Fruit fly (Drosophila melanogaster) whole organism, prepupa: ENCODE measurements around the gene CG7943.

Experiments
- Blimp-1 ChIP-seq: fragments of 200-800 bp; sonication (Bioruptor generic); optimal IDR thresholded peaks from 3 replicates; lab custom pipeline; 2017; ENCODE audit warnings: missing biosample characterization, missing genetic modification characterization, mild to moderate bottlenecking, moderate library complexity, missing genetic modification reagents
- CG10631 ChIP-seq: fragments of 200-800 bp; sonication (Bioruptor generic); optimal IDR thresholded peaks from 2 replicates; lab custom pipeline; 2016; ENCODE audit warnings: missing biosample characterization, missing genetic modification characterization
- CG11294 ChIP-seq: fragments of 200-800 bp; sonication (Bioruptor generic); IDR thresholded peaks from 2 replicates; pipeline ENCODE4 v1.3.6; 2022; ENCODE audit warnings: missing biosample characterization, missing genetic modification characterization
- CG15336 ChIP-seq: fragments of 200-800 bp; sonication (Bioruptor generic); IDR thresholded peaks from 2 replicates; pipeline ENCODE4 v1.3.6; 2022; ENCODE audit warnings: missing biosample characterization, missing genetic modification characterization
- CG1621 ChIP-seq: fragments of 200-800 bp; sonication (Bioruptor generic); optimal IDR thresholded peaks from 3 replicates; lab custom pipeline; 2018; ENCODE audit warnings: missing biosample characterization, mild to moderate bottlenecking, missing genetic modification characterization
- CG3032 ChIP-seq: fragments of 200-800 bp; optimal IDR thresholded peaks from 2 replicates; lab custom pipeline; 2019; ENCODE audit warnings: missing biosample characterization, mild to moderate bottlenecking, missing genetic modification characterization, moderate library complexity
- CG31627 ChIP-seq: fragments of 200-800 bp; sonication (Bioruptor generic); optimal IDR thresholded peaks from 3 replicates; lab custom pipeline; 2016; ENCODE audit warnings: missing biosample characterization, missing genetic modification characterization
- CG34406 ChIP-seq: fragments of 200-800 bp; sonication (Bioruptor generic); optimal IDR thresholded peaks from 3 replicates; lab custom pipeline; 2016; ENCODE audit warnings: missing biosample characterization, missing genetic modification characterization
- CG3919 ChIP-seq: fragments of 200-800 bp; sonication (Bioruptor generic); optimal IDR thresholded peaks from 3 replicates; lab custom pipeline; 2016; ENCODE audit warnings: missing biosample characterization, missing genetic modification characterization
- CG4318 ChIP-seq: fragments of 200-800 bp; sonication (Bioruptor generic); optimal IDR thresholded peaks from 3 replicates; lab custom pipeline; 2017; ENCODE audit warnings: missing biosample characterization, mild to moderate bottlenecking, missing genetic modification characterization
- CG6276 ChIP-seq: fragments of 200-800 bp; sonication (Bioruptor generic); optimal IDR thresholded peaks from 2 replicates; lab custom pipeline; 2017; ENCODE audit warnings: missing biosample characterization, mild to moderate bottlenecking, missing genetic modification characterization
- CG6792 ChIP-seq: fragments of 200-800 bp; sonication (Bioruptor generic); optimal IDR thresholded peaks from 3 replicates; lab custom pipeline; 2016; ENCODE audit warnings: missing biosample characterization, missing genetic modification characterization
- CG6808 ChIP-seq: fragments of 200-800 bp; sonication (Bioruptor generic); optimal IDR thresholded peaks from 3 replicates; lab custom pipeline; 2017; ENCODE audit warnings: missing biosample characterization, missing genetic modification characterization, mild to moderate bottlenecking, moderate library complexity, missing genetic modification reagents
- CG6854 ChIP-seq: fragments of 200-800 bp; sonication (Bioruptor generic); optimal IDR thresholded peaks from 2 replicates; lab custom pipeline; 2017; ENCODE audit warnings: missing biosample characterization, mild to moderate bottlenecking, missing genetic modification characterization
- CG8119 ChIP-seq: fragments of 200-800 bp; sonication (Bioruptor generic); IDR thresholded peaks from 3 replicates; pipeline ENCODE4 v1.3.6; 2022; ENCODE audit warnings: missing biosample characterization, missing genetic modification characterization
- CG8319 ChIP-seq: fragments of 200-800 bp; sonication (Bioruptor generic); optimal IDR thresholded peaks from 3 replicates; lab custom pipeline; 2016; ENCODE audit warnings: missing biosample characterization, missing genetic modification characterization
- Eip75B ChIP-seq: fragments of 200-800 bp; sonication (Bioruptor generic); optimal IDR thresholded peaks from 3 replicates; lab custom pipeline; 2016; ENCODE audit warnings: missing biosample characterization, missing genetic modification characterization
- Eip78C ChIP-seq: fragments of 200-800 bp; sonication (Bioruptor generic); peaks from one replicate; lab custom pipeline; 2016; ENCODE audit warnings: missing biosample characterization, missing genetic modification characterization
- Eip93F ChIP-seq: fragments of 200-800 bp; sonication (Bioruptor generic); optimal IDR thresholded peaks from 2 replicates; lab custom pipeline; 2016; ENCODE audit warnings: missing biosample characterization, mild to moderate bottlenecking, missing genetic modification characterization
- Ets96B ChIP-seq: fragments of 200-800 bp; optimal IDR thresholded peaks from 2 replicates; lab custom pipeline; 2019; ENCODE audit warnings: missing biosample characterization, mild to moderate bottlenecking, missing genetic modification characterization, moderate library complexity
- Hr39 ChIP-seq: fragments of 200-800 bp; sonication (Bioruptor generic); optimal IDR thresholded peaks from 2 replicates; lab custom pipeline; 2016; ENCODE audit warnings: missing biosample characterization, missing genetic modification characterization
- Hr4 ChIP-seq: fragments of 200-800 bp; sonication (Bioruptor generic); optimal IDR thresholded peaks from 3 replicates; lab custom pipeline; 2016; ENCODE audit warnings: missing biosample characterization, missing genetic modification characterization
- Met ChIP-seq: fragments of 200-800 bp; sonication (Bioruptor generic); optimal IDR thresholded peaks from 3 replicates; lab custom pipeline; 2016; ENCODE audit warnings: missing biosample characterization, missing genetic modification characterization
- OdsH ChIP-seq: fragments of 200-800 bp; sonication (Bioruptor generic); optimal IDR thresholded peaks from 3 replicates; lab custom pipeline; 2016; ENCODE audit warnings: missing biosample characterization, missing genetic modification characterization
- Sox102F ChIP-seq: fragments of 200-800 bp; sonication (Bioruptor generic); optimal IDR thresholded peaks from 2 replicates; lab custom pipeline; 2016; ENCODE audit warnings: missing biosample characterization, mild to moderate bottlenecking, missing genetic modification characterization
- Sox14 ChIP-seq: fragments of 200-800 bp; sonication (Bioruptor generic); optimal IDR thresholded peaks from 3 replicates; lab custom pipeline; 2016; ENCODE audit warnings: missing biosample characterization, missing genetic modification characterization
- Sox15 ChIP-seq: fragments of 200-800 bp; sonication (Bioruptor generic); optimal IDR thresholded peaks from 3 replicates; lab custom pipeline; 2016; ENCODE audit warnings: missing biosample characterization, missing genetic modification characterization
- achi ChIP-seq: fragments of 200-800 bp; sonication (Bioruptor generic); optimal IDR thresholded peaks from 3 replicates; lab custom pipeline; 2016; ENCODE audit warnings: missing biosample characterization, missing genetic modification characterization
- acj6 ChIP-seq: fragments of 200-800 bp; sonication (Bioruptor generic); optimal IDR thresholded peaks from 3 replicates; lab custom pipeline; 2016; ENCODE audit warnings: missing biosample characterization, missing genetic modification characterization
- cyc ChIP-seq: fragments of 200-800 bp; sonication (Bioruptor generic); optimal IDR thresholded peaks from 3 replicates; lab custom pipeline; 2016; ENCODE audit warnings: missing biosample characterization, missing genetic modification characterization
- dac ChIP-seq: fragments of 200-800 bp; sonication (Bioruptor generic); optimal IDR thresholded peaks from 2 replicates; lab custom pipeline; 2017; ENCODE audit warnings: missing biosample characterization, mild to moderate bottlenecking, missing genetic modification characterization
- dsx ChIP-seq: fragments of 200-800 bp; optimal IDR thresholded peaks from 3 replicates; lab custom pipeline; 2019; ENCODE audit warnings: missing biosample characterization, mild to moderate bottlenecking, missing genetic modification characterization, moderate library complexity; ENCODE audit not compliant: poor library complexity, severe bottlenecking
- esn ChIP-seq: fragments of 200-800 bp; sonication (Bioruptor generic); optimal IDR thresholded peaks from 2 replicates; lab custom pipeline; 2016; ENCODE audit warnings: missing biosample characterization, mild to moderate bottlenecking, missing genetic modification characterization, moderate library complexity
- fd59A ChIP-seq: fragments of 200-800 bp; sonication (Bioruptor generic); optimal IDR thresholded peaks from 2 replicates; lab custom pipeline; 2017; ENCODE audit warnings: missing biosample characterization, mild to moderate bottlenecking, missing genetic modification characterization, missing genetic modification reagents
- fd85E ChIP-seq: fragments of 200-800 bp; sonication (Bioruptor generic); optimal IDR thresholded peaks from 3 replicates; lab custom pipeline; 2016; ENCODE audit warnings: missing biosample characterization, missing genetic modification characterization
- fkh ChIP-seq: fragments of 200-800 bp; sonication (Bioruptor generic); optimal IDR thresholded peaks from 3 replicates; lab custom pipeline; 2017; ENCODE audit warnings: missing biosample characterization, mild to moderate bottlenecking, missing genetic modification characterization, moderate library complexity
- net ChIP-seq: fragments of 200-800 bp; sonication (Bioruptor generic); optimal IDR thresholded peaks from 3 replicates; lab custom pipeline; 2016; ENCODE audit warnings: missing biosample characterization, missing genetic modification characterization
- pdm3 ChIP-seq: fragments of 200-800 bp; sonication (Bioruptor generic); optimal IDR thresholded peaks from 3 replicates; lab custom pipeline; 2016; ENCODE audit warnings: missing biosample characterization, missing genetic modification characterization
- salr ChIP-seq, 2 experiments: fragments of 200-800 bp; sonication (Bioruptor generic); optimal IDR thresholded peaks; 3 replicates each; lab custom pipeline; 2016 to 2018; ENCODE audit warnings: missing biosample characterization in 2 of 2, missing genetic modification characterization in 2 of 2, mild to moderate bottlenecking in 1 of 2
- ss ChIP-seq, 2 experiments: fragments of 200-800 bp; sonication (Bioruptor generic); optimal IDR thresholded peaks; 2 replicates in 1 of 2; 3 replicates in 1 of 2; lab custom pipeline; 2017 to 2018; ENCODE audit warnings: mild to moderate bottlenecking in 2 of 2, missing biosample characterization in 2 of 2, missing genetic modification characterization in 2 of 2, moderate library complexity in 1 of 2
- svp ChIP-seq: fragments of 200-800 bp; sonication (Bioruptor generic); peaks from one replicate; lab custom pipeline; 2016; ENCODE audit warnings: missing biosample characterization, missing genetic modification characterization
- topi ChIP-seq: fragments of 200-800 bp; sonication (Bioruptor generic); optimal IDR thresholded peaks from 3 replicates; lab custom pipeline; 2016; ENCODE audit warnings: missing biosample characterization, missing genetic modification characterization
- vri ChIP-seq: fragments of 200-800 bp; sonication (Bioruptor generic); optimal IDR thresholded peaks from 3 replicates; lab custom pipeline; 2016; ENCODE audit warnings: missing biosample characterization, mild to moderate bottlenecking, missing genetic modification characterization

CG7943 gene

DNA sequence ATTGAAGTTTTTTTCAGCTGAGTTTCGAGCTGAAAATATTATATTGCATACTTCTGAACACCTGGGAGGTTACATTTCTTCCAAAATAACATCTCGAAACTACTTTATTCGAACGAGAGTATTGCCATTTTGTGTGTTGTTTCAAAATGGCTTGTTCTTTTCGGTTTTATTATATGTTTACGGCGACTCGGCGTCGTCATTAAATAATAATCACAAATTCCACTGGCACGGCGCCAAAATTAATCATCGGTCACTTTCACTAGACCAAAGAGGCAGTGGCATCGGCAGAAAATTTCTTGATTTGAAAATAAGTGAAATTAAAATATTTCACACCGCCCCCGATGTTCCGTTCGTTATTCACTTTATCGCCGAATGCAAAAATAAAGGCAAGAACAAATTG, 4.2 kb downstream of the CG7943 start:
- TF ChIP-seq achi (GFP tag; lab: Kevin White, UChicago) (no peak), svp (GFP tag; lab: Kevin White, UChicago) (peak; percentile 66), Sox102F (GFP tag; lab: Kevin White, UChicago) (no peak), Hr39 (GFP tag; lab: Kevin White, UChicago) (no peak)

DNA sequence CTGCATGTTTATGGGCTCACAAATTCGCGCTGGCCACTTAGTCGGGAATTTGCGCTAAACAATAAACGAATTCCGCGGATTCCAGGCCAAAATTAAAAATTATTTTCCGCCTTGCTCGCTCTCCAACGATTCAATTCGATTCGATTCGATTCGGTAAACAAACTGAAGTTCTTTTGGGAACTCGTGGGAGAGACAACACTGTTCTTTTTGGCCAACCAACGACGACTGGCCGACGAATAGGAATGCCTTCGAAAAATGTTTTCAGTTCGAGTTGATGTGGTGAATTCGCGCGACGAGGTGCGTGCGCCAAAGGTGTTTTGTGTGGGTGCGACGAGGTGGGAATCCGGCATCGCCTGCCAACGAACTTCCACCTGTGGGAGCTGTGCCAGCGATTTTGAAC, 5.7 kb downstream of the CG7943 start, which contains the start of gene CG15528:
Gene CG15528 (minus strand): TSS at position 180 of the 400 bp plus-strand sequence.
- TF ChIP-seq vri (GFP tag; lab: Kevin White, UChicago), result no peak

DNA sequence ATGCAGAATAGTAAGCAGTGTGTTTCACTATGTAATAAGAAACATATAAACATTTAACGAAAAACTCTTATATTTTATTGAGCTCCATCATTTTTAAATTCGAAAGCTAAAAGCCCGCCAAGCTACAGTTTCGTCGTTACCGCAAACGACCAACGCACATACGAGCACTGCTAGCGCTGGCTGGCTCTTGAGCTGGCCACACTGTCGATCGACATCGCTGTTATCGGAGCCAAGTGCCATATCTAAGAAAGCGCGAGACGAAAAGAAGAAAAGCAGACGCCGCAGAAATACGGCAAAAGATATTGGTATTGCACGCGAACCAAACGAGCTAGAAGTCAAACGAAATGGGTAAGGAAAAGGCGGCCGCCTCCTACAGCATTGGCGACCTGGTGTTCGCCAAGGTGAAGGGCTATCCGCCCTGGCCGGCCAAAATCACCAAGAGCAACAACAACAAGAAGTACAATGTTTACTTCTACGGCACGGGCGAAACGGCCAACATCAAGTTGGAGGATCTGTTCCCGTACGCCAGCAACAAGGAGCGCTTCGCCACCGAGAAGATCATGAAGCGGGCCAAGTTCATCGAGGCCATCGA, 6.3 kb downstream of the CG7943 start, which contains the start of gene Jasper:
Gene Jasper (plus strand): TSS at position 60 of the 592 bp plus-strand sequence.
- no peak for TF ChIP-seq CG6808 (GFP tag; lab: Kevin White, UChicago)
- TF ChIP-seq CG11294 (GFP tag; lab: Robert Waterston, UW), result no peak
- peak; percentile 29 for TF ChIP-seq Sox14 (GFP tag; lab: Kevin White, UChicago)
- TF ChIP-seq CG6854, result peak; percentile 5
- peak; percentile 33 for TF ChIP-seq CG1621
- peak; percentile 14 for TF ChIP-seq CG3032 (tag; lab: Kevin White, UChicago)
- no peak; the same call in 2 of the 3 replicates for TF ChIP-seq CG8119
- peak; percentile 28 for TF ChIP-seq dsx
- TF ChIP-seq fkh, result peak; percentile 7
- peak; percentile 15; the same call in 1 of the 2 replicates for TF ChIP-seq CG15336

DNA sequence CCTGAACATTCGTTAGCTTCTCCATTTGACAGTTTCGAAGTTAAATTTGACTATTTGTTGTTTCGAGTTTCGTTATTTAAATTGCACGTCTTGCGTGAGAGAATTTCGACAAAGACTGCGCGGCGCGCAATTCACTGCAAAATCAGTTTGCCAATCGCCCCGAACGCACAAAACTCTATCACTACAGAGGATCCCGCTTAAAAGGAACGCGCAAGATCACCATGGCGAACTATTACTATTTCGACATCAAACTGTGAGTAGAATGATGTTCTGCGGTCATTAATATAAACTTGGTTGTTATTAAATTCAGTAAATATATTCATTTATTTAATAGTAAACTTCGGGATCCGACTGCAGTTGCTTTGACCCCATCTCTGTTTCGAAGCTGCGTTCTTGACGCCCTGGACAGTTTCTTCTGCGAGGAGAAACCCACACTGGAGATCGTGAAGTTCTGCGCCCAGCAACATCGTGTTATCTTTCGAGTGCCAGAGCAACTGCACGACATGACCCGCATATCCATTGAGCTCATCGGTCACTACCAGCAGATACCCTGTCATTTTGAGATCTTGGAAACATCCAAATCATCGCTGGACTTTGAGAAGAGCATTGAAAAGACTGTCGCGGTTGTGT, 9.8 kb downstream of the CG7943 start, which contains the start of the genes Rpp14b and spn-A:
Gene Rpp14b (plus strand): TSS at position 43 of the 630 bp plus-strand sequence.
Gene spn-A (minus strand): TSS at position 123 of the 630 bp plus-strand sequence.
- TF ChIP-seq CG15336 (peak; percentile 24; the same call in 1 of the 2 replicates), CG34406 (peak; percentile 38), pdm3 (peak; percentile 49), CG6808 (GFP tag; lab: Kevin White, UChicago) (no peak), salr (GFP tag; optimal IDR thresholded peaks at IDR 0.05; lab: Kevin White, UChicago) (no peak), CG6792 (GFP tag; lab: Kevin White, UChicago) (peak; percentile 19), CG10631 (GFP tag; lab: Kevin White, UChicago) (no peak), CG8119 (peak; percentile 61), cyc (GFP tag; lab: Kevin White, UChicago) (peak; percentile 37), topi (GFP tag; lab: Kevin White, UChicago) (peak; percentile 5), CG31627 (GFP tag; lab: Kevin White, UChicago) (peak; percentile 53), dsx (peak; percentile 8), Blimp-1 (no peak), dac (GFP tag; lab: Kevin White, UChicago) (no peak), ss (GFP tag; optimal IDR thresholded peaks at IDR 0.05; lab: Kevin White, UChicago) (peak in 1 of 2 experiments; percentile 12), net (GFP tag; lab: Kevin White, UChicago) (peak; percentile 3), CG3919 (peak; percentile 28), Eip75B (GFP tag; lab: Kevin White, UChicago) (peak; percentile 3), Sox102F (GFP tag; lab: Kevin White, UChicago) (peak; percentile 62), Eip93F (GFP tag; lab: Kevin White, UChicago) (peak; percentile 32), Eip78C (GFP tag; lab: Kevin White, UChicago) (peak; percentile 80), fd85E (GFP tag; lab: Kevin White, UChicago) (no peak), Met (GFP tag; lab: Kevin White, UChicago) (peak; percentile 19), fd59A (GFP tag; lab: Kevin White, UChicago) (peak; percentile 18), fkh (no peak), Sox14 (GFP tag; lab: Kevin White, UChicago) (peak; percentile 63), acj6 (peak; percentile 50), esn (peak; percentile 39), CG6854 (no peak), CG8319 (GFP tag; lab: Kevin White, UChicago) (no peak), CG4318 (GFP tag; lab: Kevin White, UChicago) (no peak), Hr4 (GFP tag; lab: Kevin White, UChicago) (peak; percentile 57), Ets96B (tag; lab: Kevin White, UChicago) (no peak), Sox15 (GFP tag; lab: Kevin White, UChicago) (peak; percentile 47), svp (GFP tag; lab: Kevin White, UChicago) (peak; percentile 77), OdsH (GFP tag; lab: Kevin White, UChicago) (peak; percentile 52), CG6276 (no peak)
